Fruit fly (Drosophila melanogaster) whole organism, adult: ENCODE data around the gene Ddrgk1.

Experiments
- CG11617 ChIP-seq: fragments of 200-800 bp; sonication (Bioruptor generic); optimal IDR thresholded peaks from 2 replicates; lab custom pipeline; 2017; ENCODE audit warnings: mild to moderate bottlenecking, missing biosample characterization, missing genetic modification reagents, missing genetic modification characterization
- CG12768 ChIP-seq: fragments of 200-800 bp; sonication (Bioruptor generic); optimal IDR thresholded peaks from 2 replicates; lab custom pipeline; 2017; ENCODE audit warnings: missing biosample characterization, missing genetic modification characterization, mild to moderate bottlenecking, moderate library complexity, missing genetic modification reagents
- CG14711 ChIP-seq: fragments of 200-800 bp; sonication (Bioruptor generic); optimal IDR thresholded peaks from 2 replicates; lab custom pipeline; 2018; ENCODE audit warnings: missing biosample characterization, mild to moderate bottlenecking, missing genetic modification characterization, moderate library complexity
- CG1620 ChIP-seq: fragments of 200-800 bp; sonication (Bioruptor generic); optimal IDR thresholded peaks from 2 replicates; lab custom pipeline; 2016; ENCODE audit warnings: missing biosample characterization, missing genetic modification characterization
- CG33017 ChIP-seq: fragments of 200-800 bp; sonication (Bioruptor generic); optimal IDR thresholded peaks from 2 replicates; lab custom pipeline; 2018; ENCODE audit warnings: missing biosample characterization, mild to moderate bottlenecking, missing genetic modification characterization, moderate library complexity
- CG5204 ChIP-seq: fragments of 200-800 bp; sonication (Bioruptor generic); optimal IDR thresholded peaks from 2 replicates; lab custom pipeline; 2016; ENCODE audit warnings: missing biosample characterization, missing genetic modification characterization
- CG7045 ChIP-seq: fragments of 200-800 bp; sonication (Bioruptor generic); optimal IDR thresholded peaks from 2 replicates; lab custom pipeline; 2017; ENCODE audit warnings: missing biosample characterization, mild to moderate bottlenecking, missing genetic modification characterization
- CG7101 ChIP-seq: fragments of 200-800 bp; sonication (Bioruptor generic); optimal IDR thresholded peaks from 2 replicates; lab custom pipeline; 2018; ENCODE audit warnings: missing biosample characterization, mild to moderate bottlenecking, missing genetic modification characterization, moderate library complexity
- Clk ChIP-seq: fragments of 200-800 bp; sonication (Bioruptor generic); optimal IDR thresholded peaks from 2 replicates; lab custom pipeline; 2017; ENCODE audit warnings: missing biosample characterization, missing genetic modification characterization
- Crg-1 ChIP-seq: fragments of 200-800 bp; sonication (Bioruptor generic); optimal IDR thresholded peaks from 2 replicates; lab custom pipeline; 2016; ENCODE audit warnings: missing biosample characterization, missing genetic modification characterization
- Hr96 ChIP-seq: fragments of 200-800 bp; sonication (Bioruptor generic); optimal IDR thresholded peaks from 2 replicates; lab custom pipeline; 2016; ENCODE audit warnings: missing biosample characterization, missing genetic modification characterization
- Mnt ChIP-seq: fragments of 200-800 bp; sonication (Bioruptor generic); optimal IDR thresholded peaks from 2 replicates; lab custom pipeline; 2016; ENCODE audit warnings: missing biosample characterization, mild to moderate bottlenecking, missing genetic modification characterization
- bab1 ChIP-seq: fragments of 200-800 bp; sonication (Bioruptor generic); optimal IDR thresholded peaks from 3 replicates; lab custom pipeline; 2019; ENCODE audit warnings: missing biosample characterization, mild to moderate bottlenecking, missing genetic modification characterization, moderate library complexity
- cic ChIP-seq: fragments of 200-800 bp; sonication (Bioruptor generic); optimal IDR thresholded peaks from 2 replicates; lab custom pipeline; 2017; ENCODE audit warnings: missing biosample characterization, mild to moderate bottlenecking, missing genetic modification characterization, moderate library complexity
- cnc ChIP-seq, 2 experiments: fragments of >200 bp; optimal IDR thresholded peaks; 2 replicates each; lab custom pipeline; 2017
- kay ChIP-seq: fragments of 200-800 bp; sonication (Bioruptor generic); peaks from one replicate; lab custom pipeline; 2016; ENCODE audit warnings: missing biosample characterization, missing genetic modification characterization, borderline replicate concordance
- ovo ChIP-seq: fragments of 200-800 bp; sonication (Bioruptor generic); optimal IDR thresholded peaks from 2 replicates; lab custom pipeline; 2016; ENCODE audit warnings: missing biosample characterization, missing genetic modification characterization
- pad ChIP-seq: fragments of 200-800 bp; sonication (Bioruptor generic); optimal IDR thresholded peaks from 3 replicates; lab custom pipeline; 2017; ENCODE audit warnings: missing biosample characterization, missing genetic modification characterization, mild to moderate bottlenecking, moderate library complexity, missing genetic modification reagents
- tj ChIP-seq: fragments of 200-800 bp; sonication (Bioruptor generic); optimal IDR thresholded peaks from 3 replicates; lab custom pipeline; 2017; ENCODE audit warnings: missing biosample characterization, mild to moderate bottlenecking, missing genetic modification characterization, moderate library complexity
- toe ChIP-seq: fragments of 200-800 bp; sonication (Bioruptor generic); optimal IDR thresholded peaks from 2 replicates; lab custom pipeline; 2016; ENCODE audit warnings: missing biosample characterization, missing genetic modification characterization

Gene Ddrgk1

DNA sequence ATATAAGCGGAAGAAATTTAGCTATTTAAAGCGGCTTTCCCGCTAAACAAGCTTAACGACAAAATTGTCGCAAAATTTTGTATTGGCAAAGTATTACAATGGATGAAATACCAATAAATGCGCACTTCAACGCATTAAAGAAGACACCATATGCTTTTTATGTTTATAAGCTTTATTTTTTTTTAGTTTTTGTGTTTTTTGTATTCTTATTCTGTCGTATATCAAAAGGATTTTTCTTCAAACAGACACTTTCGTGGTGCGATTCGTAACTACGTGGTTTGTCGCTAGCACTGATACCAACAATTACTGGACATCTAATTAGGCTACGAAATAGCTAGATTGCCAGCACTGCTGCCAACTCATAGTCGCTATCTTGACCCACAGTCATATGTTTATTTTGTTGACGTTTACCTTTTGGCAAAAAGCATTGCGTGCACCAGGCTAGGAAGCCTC is at the start of gene Ddrgk1:
Gene Ddrgk1, plus strand, starts transcription at position 387 of the 453 bp plus-strand sequence.
- TF ChIP-seq pad (GFP tag; lab: Kevin White, UChicago) (no peak), tj (GFP tag; lab: Kevin White, UChicago) (peak; percentile 63), ovo (GFP tag; lab: Kevin White, UChicago) (peak; percentile 3), CG1620 (no peak), Mnt (GFP tag; lab: Kevin White, UChicago) (peak; percentile 18)

- TF ChIP-seq Mnt (GFP tag; lab: Kevin White, UChicago) (no peak), Clk (no peak), CG12768 (no peak), pad (GFP tag; lab: Kevin White, UChicago) (no peak)
Measured at dm6 chr3R:21168105-21168504, 46.8 kb upstream of the Ddrgk1 start, which contains the start of gene Snmp1. TSS of gene Snmp1 (minus strand) at chr3R:21168205.

DNA sequence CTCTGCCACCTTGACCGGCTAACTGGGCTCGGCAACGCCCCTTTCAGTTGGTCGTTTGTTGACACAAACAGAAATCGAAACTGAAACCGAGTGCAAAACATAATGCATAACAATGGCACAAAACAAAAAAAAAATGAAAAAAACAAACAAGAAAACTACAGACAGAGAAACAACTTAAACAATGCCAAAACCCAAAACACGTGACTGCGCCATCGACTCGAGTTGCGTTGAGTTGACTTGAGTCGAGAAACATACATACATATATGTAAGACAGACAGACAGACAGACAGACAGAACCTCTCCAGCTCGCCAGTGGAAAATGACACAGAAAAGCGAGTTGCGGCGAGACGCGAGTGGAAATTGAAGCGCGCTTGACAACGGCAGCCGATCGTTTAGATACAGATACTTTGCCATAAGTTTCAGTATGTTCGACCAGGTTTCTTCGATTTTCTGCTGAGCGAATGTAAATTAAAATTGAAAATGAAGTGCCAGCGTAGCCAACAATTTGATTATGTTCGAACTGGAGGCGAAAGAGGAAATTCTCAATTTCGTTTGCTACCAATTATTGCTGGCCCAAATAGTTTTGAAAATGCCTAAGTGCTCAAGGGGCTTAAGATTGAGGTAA is 45.2 kb upstream of the Ddrgk1 start:
- no peak for TF ChIP-seq Clk
- peak; percentile 91 for TF ChIP-seq tj (GFP tag; lab: Kevin White, UChicago)

dm6 chr3R:21176663-21177145 is 38.2 kb upstream of the Ddrgk1 start:
- TF ChIP-seq cic (GFP tag; lab: Kevin White, UChicago) (peak; percentile 90), pad (GFP tag; lab: Kevin White, UChicago) (peak; percentile 52), toe (GFP tag; lab: Kevin White, UChicago) (no peak), kay (no peak), Mnt (GFP tag; lab: Kevin White, UChicago) (peak; percentile 47), bab1 (no peak), CG11617 (GFP tag; lab: Kevin White, UChicago) (peak; percentile 73), Hr96 (GFP tag; lab: Kevin White, UChicago) (no peak), CG14711 (tag; lab: Kevin White, UChicago) (peak; percentile 46), CG5204 (peak; percentile 10), CG1620 (no peak), CG33017 (peak; percentile 51), CG7045 (GFP tag; lab: Kevin White, UChicago) (peak; percentile 70), tj (GFP tag; lab: Kevin White, UChicago) (peak; percentile 19), CG12768 (peak; percentile 72), Clk (no peak), cnc (optimal IDR thresholded peaks at IDR 0.05; lab: Kevin White, UChicago) (no peak), CG7101 (peak; percentile 77), Crg-1 (peak; percentile 24), ovo (GFP tag; lab: Kevin White, UChicago) (peak; percentile 74)

DNA sequence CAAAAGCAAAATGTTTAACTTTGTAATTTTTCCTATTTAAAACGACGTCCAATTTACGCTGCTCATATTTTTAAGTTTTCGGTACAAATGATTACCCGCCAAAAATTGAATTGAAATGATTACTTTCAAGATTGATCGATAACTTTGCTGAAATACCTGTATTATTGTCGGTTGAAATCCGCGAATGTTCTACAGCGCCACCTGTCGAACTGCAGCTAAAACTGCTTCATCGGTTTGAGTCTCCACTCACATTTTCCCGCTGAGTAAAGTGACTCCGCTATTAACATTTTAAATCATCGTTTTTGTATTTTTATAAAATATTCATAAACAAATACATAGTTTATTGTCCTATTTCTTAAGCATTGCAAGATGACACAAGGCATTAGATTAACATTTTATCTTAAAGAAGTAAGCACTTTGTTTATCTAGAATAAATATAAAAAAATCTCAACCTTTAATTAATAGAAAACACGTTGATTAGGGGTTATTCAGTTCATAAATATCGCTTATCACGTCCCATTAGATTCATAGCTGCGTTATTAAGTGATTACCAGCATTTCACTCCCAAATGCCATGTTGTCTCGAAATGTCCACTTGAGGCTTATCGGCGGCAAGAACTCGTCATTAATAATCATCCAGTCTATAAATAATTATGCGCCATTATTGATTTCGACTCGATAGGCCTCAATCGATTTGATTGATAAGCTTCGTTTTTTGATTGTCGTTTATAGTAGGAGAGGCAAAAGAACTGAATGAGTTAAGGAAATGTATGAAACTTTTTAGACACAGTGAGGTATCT is 35.1 kb upstream of the Ddrgk1 start:
- TF ChIP-seq pad (GFP tag; lab: Kevin White, UChicago): no peak
- peak; percentile 11 for TF ChIP-seq toe (GFP tag; lab: Kevin White, UChicago)

DNA sequence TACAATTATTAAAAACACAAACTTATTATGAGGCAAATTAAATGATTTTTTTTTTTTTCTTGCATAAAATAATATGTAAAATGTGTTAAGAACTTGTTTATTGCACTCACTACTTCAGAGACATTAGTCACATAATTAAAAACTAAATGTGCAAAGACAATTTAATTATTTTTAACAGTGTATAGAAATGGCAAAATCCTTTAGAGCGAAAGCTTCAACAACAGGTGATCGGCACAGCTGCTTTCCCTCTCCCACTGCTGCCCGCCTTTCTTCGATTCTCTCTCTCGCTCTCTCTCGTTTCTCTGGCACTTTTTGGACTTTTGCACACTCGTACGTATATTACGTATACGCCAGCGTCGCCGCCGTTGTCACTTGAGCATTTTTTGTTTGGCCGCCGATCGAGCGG is 34.5 kb upstream of the Ddrgk1 start:
- TF ChIP-seq cic (GFP tag; lab: Kevin White, UChicago) (peak; percentile 77), CG7045 (GFP tag; lab: Kevin White, UChicago) (peak; percentile 44), CG7101 (peak; percentile 56), CG12768 (peak; percentile 85), Hr96 (GFP tag; lab: Kevin White, UChicago) (peak; percentile 38), CG33017 (peak; percentile 48), ovo (GFP tag; lab: Kevin White, UChicago) (no peak), Mnt (GFP tag; lab: Kevin White, UChicago) (peak; percentile 4), kay (peak; percentile 84), toe (GFP tag; lab: Kevin White, UChicago) (peak; percentile 3), CG11617 (GFP tag; lab: Kevin White, UChicago) (peak; percentile 65), CG1620 (no peak), Crg-1 (no peak), Clk (peak; percentile 26), CG14711 (tag; lab: Kevin White, UChicago) (peak; percentile 50), tj (GFP tag; lab: Kevin White, UChicago) (peak; percentile 5), bab1 (no peak), pad (GFP tag; lab: Kevin White, UChicago) (no peak), CG5204 (no peak), cnc (optimal IDR thresholded peaks at IDR 0.05; lab: Kevin White, UChicago) (no peak)

DNA sequence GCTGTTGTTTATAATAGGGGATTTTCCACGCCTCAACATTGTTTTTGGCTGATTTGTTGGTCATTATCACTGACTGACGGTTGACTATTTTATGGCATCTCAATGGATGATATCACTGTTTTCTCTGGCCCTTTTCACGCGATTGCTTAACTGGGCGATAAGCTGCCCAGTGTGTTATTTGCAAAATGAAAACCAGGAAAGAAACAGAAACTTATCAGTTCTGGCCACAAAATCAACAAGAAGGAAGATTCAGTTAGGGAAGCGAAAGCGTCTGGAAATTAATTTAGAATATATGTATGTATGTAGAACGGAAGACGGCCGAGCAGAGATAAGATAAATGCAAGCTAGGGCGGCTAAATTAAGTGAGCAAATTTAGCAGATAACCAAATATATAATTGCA is 32.9 kb upstream of the Ddrgk1 start:
- no peak for TF ChIP-seq CG14711 (tag; lab: Kevin White, UChicago)
- TF ChIP-seq ovo (GFP tag; lab: Kevin White, UChicago): no peak
- TF ChIP-seq CG7045 (GFP tag; lab: Kevin White, UChicago): no peak
- TF ChIP-seq cnc (optimal IDR thresholded peaks at IDR 0.05; lab: Kevin White, UChicago): no peak
- no peak for TF ChIP-seq toe (GFP tag; lab: Kevin White, UChicago)
- no peak for TF ChIP-seq CG1620
- no peak for TF ChIP-seq CG11617 (GFP tag; lab: Kevin White, UChicago)
- TF ChIP-seq Hr96 (GFP tag; lab: Kevin White, UChicago): no peak
- TF ChIP-seq bab1: no peak
- TF ChIP-seq Mnt (GFP tag; lab: Kevin White, UChicago): no peak
- TF ChIP-seq tj (GFP tag; lab: Kevin White, UChicago): no peak
- no peak for TF ChIP-seq Clk
- no peak for TF ChIP-seq pad (GFP tag; lab: Kevin White, UChicago)
- TF ChIP-seq cic (GFP tag; lab: Kevin White, UChicago): peak; percentile 79
- TF ChIP-seq kay: peak; percentile 80
- no peak for TF ChIP-seq CG33017
- no peak for TF ChIP-seq CG7101
